Fruit fly (Drosophila melanogaster): Measurements from ENCODE around the gene CG31835.

CG31835 gene

DNA sequence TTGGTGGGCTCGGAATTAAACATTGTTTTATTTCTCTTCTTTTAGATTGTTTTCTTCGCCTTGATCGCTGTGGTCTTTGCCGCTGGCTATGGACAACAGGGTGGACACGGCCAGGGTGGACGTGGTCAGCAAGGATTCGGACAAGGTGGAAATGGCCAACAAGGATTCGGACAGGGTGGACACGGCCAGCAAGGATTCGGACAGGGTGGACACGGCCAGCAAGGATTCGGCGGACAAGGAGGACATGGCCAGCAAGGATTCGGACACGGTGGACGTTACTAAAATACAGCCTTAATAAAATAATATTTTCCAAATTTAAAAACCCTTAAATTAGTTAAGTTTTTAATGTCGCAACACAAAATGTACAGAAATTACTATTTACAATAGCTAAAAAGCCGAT lies 7.7 kb downstream of the CG31835 start (continued):
- peak; percentile 63 for TF ChIP-seq CG6254 (GFP tag; optimal IDR thresholded peaks at IDR 0.05)
- TF ChIP-seq Ets65A (GFP tag), result peak; percentile 8

DNA sequence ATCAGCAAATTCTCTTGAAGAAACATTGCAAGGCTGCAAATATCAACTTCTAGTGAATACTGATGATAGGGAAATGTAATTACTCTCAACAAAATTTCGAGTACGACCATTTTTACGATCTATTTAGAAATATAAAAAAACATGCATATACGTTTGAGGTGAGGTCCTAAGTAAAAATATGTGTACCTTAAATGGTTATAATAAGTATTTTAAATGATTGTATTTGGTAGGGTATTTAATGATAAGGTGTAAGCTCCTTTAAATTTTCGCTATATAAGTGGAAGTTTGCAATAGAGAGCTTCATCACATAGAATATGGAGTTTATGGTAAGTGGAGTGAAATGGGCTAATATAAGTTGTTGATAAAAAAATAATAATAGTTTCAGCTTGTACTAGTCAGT lies 8.5 kb downstream of the CG31835 start, which contains the start of gene CG42681:
CG42681 (plus strand) TSS at position 301 of the 400 bp plus-strand sequence.
- TF ChIP-seq pb (GFP tag; optimal IDR thresholded peaks at IDR 0.05) (no peak), lmd (GFP tag; IDR thresholded peaks at IDR 0.05) (no peak), CG15011 (GFP tag; optimal IDR thresholded peaks at IDR 0.05) (no peak), btn (GFP tag; optimal IDR thresholded peaks at IDR 0.05) (no peak), gro (GFP tag; optimal IDR thresholded peaks at IDR 0.05) (no peak), Spps (tag; optimal IDR thresholded peaks at IDR 0.05) (no peak), NK7.1 (GFP tag; optimal IDR thresholded peaks at IDR 0.05) (no peak), CG17568 (GFP tag; optimal IDR thresholded peaks at IDR 0.05) (no peak), Myb (GFP tag; optimal IDR thresholded peaks at IDR 0.05) (no peak), run (tag; optimal IDR thresholded peaks at IDR 0.05) (no peak)

DNA sequence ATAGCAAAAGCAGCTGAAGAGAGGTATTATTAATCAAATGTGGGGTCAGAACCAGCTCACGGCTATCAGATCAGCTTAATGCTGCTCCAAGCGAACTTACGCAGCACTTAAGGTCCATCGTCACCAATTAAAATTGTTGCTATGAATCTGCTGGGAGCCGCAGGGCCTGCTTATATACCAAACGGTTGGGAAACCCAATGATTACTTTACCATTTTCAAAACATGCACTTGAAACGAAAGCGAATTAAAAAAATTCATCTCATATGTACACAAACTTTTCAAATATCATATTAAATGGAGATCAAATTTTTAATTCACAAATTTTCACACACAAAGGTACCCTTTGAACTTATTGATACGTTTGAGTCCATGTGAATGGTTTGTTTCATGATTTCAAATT lies 9.4 kb downstream of the CG31835 start, which contains the start of gene CG42587:
CG42587 (minus strand) TSS at position 143 of the 400 bp plus-strand sequence.
- TF ChIP-seq crp (GFP tag; optimal IDR thresholded peaks at IDR 0.05) (no peak), Sry-β (GFP tag; optimal IDR thresholded peaks at IDR 0.05) (no peak), dmrt99B (tag; optimal IDR thresholded peaks at IDR 0.05) (peak; percentile 11), TFAM (GFP tag; optimal IDR thresholded peaks at IDR 0.05) (no peak), dm (GFP tag; optimal IDR thresholded peaks at IDR 0.05) (no peak), CG8089 (GFP tag; optimal IDR thresholded peaks at IDR 0.05) (no peak), Ptx1 (GFP tag; IDR thresholded peaks at IDR 0.05) (0 out of 2 replicates have a peak, but pooled peaks have one; percentile 16), CG2120 (GFP tag; optimal IDR thresholded peaks at IDR 0.05) (peak; percentile 29), CG16813 (GFP tag; IDR thresholded peaks at IDR 0.05; ENCODE audit: partially characterized antibody) (no peak), Dip2 (GFP tag; IDR thresholded peaks at IDR 0.05) (no peak), CG6683 (GFP tag; optimal IDR thresholded peaks at IDR 0.05) (no peak), Meics (GFP tag; optimal IDR thresholded peaks at IDR 0.05) (peak; percentile 6), sug (tag; optimal IDR thresholded peaks at IDR 0.05) (peak; percentile 50), sob (GFP tag; IDR thresholded peaks at IDR 0.05) (no peak), CG14441 (GFP tag; IDR thresholded peaks at IDR 0.05) (0 out of 2 replicates have a peak, but pooled peaks have one; percentile 36), Sox102F (GFP tag; optimal IDR thresholded peaks at IDR 0.05) (peak; percentile 13), lab (GFP tag; optimal IDR thresholded peaks at IDR 0.05) (peak; percentile 6), Oli (tag; optimal IDR thresholded peaks at IDR 0.05) (peak; percentile 4), CG12769 (tag; optimal IDR thresholded peaks at IDR 0.05) (peak; percentile 5), Tbp (GFP tag; optimal IDR thresholded peaks at IDR 0.05) (no peak), CG6813 (GFP tag; optimal IDR thresholded peaks at IDR 0.05) (no peak), CG34376 (GFP tag; optimal IDR thresholded peaks at IDR 0.05) (peak; percentile 63), gem (tag; optimal IDR thresholded peaks at IDR 0.05) (peak; percentile 23), Rfx (GFP tag; IDR thresholded peaks at IDR 0.05) (peak; percentile 22; the same call in 1 of the 2 replicates), Hr51 (GFP tag; optimal IDR thresholded peaks at IDR 0.05) (peak in 1 of 2 experiments; percentile 21), tgo (GFP tag; IDR thresholded peaks at IDR 0.05) (peak; percentile 31; the same call in 2 of the 3 replicates), Poxn (GFP tag; IDR thresholded peaks at IDR 0.05) (no peak), scrt (GFP tag; optimal IDR thresholded peaks at IDR 0.05) (no peak), Jarid2 (GFP tag; optimal IDR thresholded peaks at IDR 0.05) (no peak), CG11696 (GFP tag; IDR thresholded peaks at IDR 0.05) (no peak)
